Worm (Caenorhabditis elegans) whole organism, L2 larva: Measurements from ENCODE around the gene ptr-1.

ENCODE experiments used
- C34F6.9 ChIP-seq: fragments of 150-350 bp; optimal IDR thresholded peaks from 2 replicates; lab custom pipeline; 2014; ENCODE audit warnings: missing biosample characterization, missing genetic modification characterization
- F13H6.1 ChIP-seq: sonication (generic microtip); optimal IDR thresholded peaks from 2 replicates; lab custom pipeline; 2016; ENCODE audit warnings: missing genetic modification characterization, missing compliant biosample characterization
- Y55F3AM.14 ChIP-seq: fragments of 200-800 bp; sonication (Bioruptor generic); optimal IDR thresholded peaks from 2 replicates; lab custom pipeline; 2018; ENCODE audit warnings: mild to moderate bottlenecking, missing genetic modification characterization, missing compliant biosample characterization
- alr-1 ChIP-seq: fragments of 150-350 bp; optimal IDR thresholded peaks from 2 replicates; lab custom pipeline; 2014; ENCODE audit warnings: missing biosample characterization, missing genetic modification characterization
- aly-2 ChIP-seq: fragments of 150-350 bp; optimal IDR thresholded peaks from 2 replicates; lab custom pipeline; 2014; ENCODE audit warnings: missing biosample characterization, missing genetic modification characterization
- ama-1 ChIP-seq: fragments of 150-350 bp; optimal IDR thresholded peaks from 2 replicates; lab custom pipeline; 2018; ENCODE audit warnings: inconsistent platforms
- blmp-1 ChIP-seq: sonication (generic microtip); optimal IDR thresholded peaks from 2 replicates; lab custom pipeline; 2017; ENCODE audit warnings: missing genetic modification characterization, mild to moderate bottlenecking, missing compliant biosample characterization, antibody characterized with exemption, moderate library complexity; ENCODE audit not compliant: insufficient read depth
- ceh-16 ChIP-seq: fragments of 150-350 bp; optimal IDR thresholded peaks from 2 replicates; lab custom pipeline; 2014; ENCODE audit warnings: missing biosample characterization, missing genetic modification characterization
- ceh-82 ChIP-seq: fragments of 150-350 bp; optimal IDR thresholded peaks from 2 replicates; lab custom pipeline; 2014; ENCODE audit warnings: missing biosample characterization, missing genetic modification characterization
- crh-2 ChIP-seq: sonication (generic microtip); optimal IDR thresholded peaks from 2 replicates; lab custom pipeline; 2017; ENCODE audit warnings: missing biosample characterization, missing genetic modification characterization
- egl-27 ChIP-seq: sonication (generic microtip); optimal IDR thresholded peaks from 3 replicates; lab custom pipeline; 2017; ENCODE audit warnings: missing biosample characterization, missing genetic modification reagents, missing genetic modification characterization
- elt-3 ChIP-seq: sonication (generic microtip); optimal IDR thresholded peaks from 2 replicates; lab custom pipeline; 2017; ENCODE audit warnings: missing biosample characterization, missing genetic modification characterization
- fos-1 ChIP-seq: fragments of 150-350 bp; optimal IDR thresholded peaks from 2 replicates; lab custom pipeline; 2014; ENCODE audit warnings: missing biosample characterization, missing genetic modification characterization
- gmeb-1 ChIP-seq: fragments of 150-350 bp; optimal IDR thresholded peaks from 2 replicates; lab custom pipeline; 2014; ENCODE audit warnings: missing biosample characterization, missing genetic modification characterization
- lsy-2 ChIP-seq, 2 experiments: fragments of 150-350 bp in 1 of 2; sonication (generic microtip) in 1 of 2; optimal IDR thresholded peaks; 2 replicates each; lab custom pipeline; 2014 to 2017; ENCODE audit warnings: missing biosample characterization in 2 of 2, missing genetic modification characterization in 2 of 2
- mab-5 ChIP-seq: fragments of 150-350 bp; optimal IDR thresholded peaks from 2 replicates; lab custom pipeline; 2014; ENCODE audit warnings: missing biosample characterization, missing genetic modification characterization
- mbf-1 ChIP-seq: sonication (generic microtip); optimal IDR thresholded peaks from 2 replicates; lab custom pipeline; 2017; ENCODE audit warnings: missing biosample characterization, missing genetic modification characterization
- mdl-1 ChIP-seq, 2 experiments: fragments of 150-350 bp in 1 of 2; sonication (generic microtip) in 1 of 2; optimal IDR thresholded peaks; 2 replicates each; lab custom pipeline; 2017; ENCODE audit warnings: missing biosample characterization in 2 of 2, missing genetic modification characterization in 2 of 2
- nhr-10 ChIP-seq: sonication (generic microtip); optimal IDR thresholded peaks from 2 replicates; lab custom pipeline; 2017; ENCODE audit warnings: missing biosample characterization, missing genetic modification characterization
- nhr-11 ChIP-seq: fragments of 150-350 bp; optimal IDR thresholded peaks from 2 replicates; lab custom pipeline; 2014; ENCODE audit warnings: missing biosample characterization, missing genetic modification characterization
- nhr-129 ChIP-seq: fragments of 150-350 bp; optimal IDR thresholded peaks from 2 replicates; lab custom pipeline; 2014; ENCODE audit warnings: missing biosample characterization, missing genetic modification characterization
- nhr-23 ChIP-seq: fragments of 150-350 bp; optimal IDR thresholded peaks from 2 replicates; lab custom pipeline; 2014; ENCODE audit warnings: missing biosample characterization, missing genetic modification reagents, missing genetic modification characterization
- nhr-25 ChIP-seq: fragments of 150-350 bp; sonication (generic microtip); optimal IDR thresholded peaks from 3 replicates; lab custom pipeline; 2014; ENCODE audit warnings: missing biosample characterization, missing genetic modification characterization
- peb-1 ChIP-seq: fragments of 150-350 bp; optimal IDR thresholded peaks from 2 replicates; lab custom pipeline; 2014; ENCODE audit warnings: missing biosample characterization, missing genetic modification characterization
- sma-3 ChIP-seq: sonication (generic microtip); optimal IDR thresholded peaks from 2 replicates; lab custom pipeline; 2016; ENCODE audit warnings: missing genetic modification reagents, missing genetic modification characterization, missing compliant biosample characterization
- sma-9 ChIP-seq, 2 experiments: fragments of 150-350 bp in 1 of 2; sonication (generic microtip) in 1 of 2; optimal IDR thresholded peaks; 2 replicates each; lab custom pipeline; 2014 to 2016; ENCODE audit warnings: missing genetic modification characterization in 2 of 2, mild to moderate bottlenecking in 1 of 2, missing biosample characterization in 1 of 2, missing compliant biosample characterization in 1 of 2, missing genetic modification reagents in 1 of 2, moderate library complexity in 1 of 2
- snpc-4 ChIP-seq: fragments of 150-350 bp; optimal IDR thresholded peaks from 2 replicates; lab custom pipeline; 2014; ENCODE audit warnings: missing biosample characterization, missing genetic modification characterization
- unc-39 ChIP-seq: fragments of 150-350 bp; optimal IDR thresholded peaks from 2 replicates; lab custom pipeline; 2014; ENCODE audit warnings: missing biosample characterization, missing genetic modification characterization
- unc-55 ChIP-seq: fragments of 150-350 bp; sonication (generic microtip); optimal IDR thresholded peaks from 3 replicates; lab custom pipeline; 2014; ENCODE audit warnings: missing biosample characterization, missing genetic modification reagents, missing genetic modification characterization
- unc-62 ChIP-seq: fragments of 150-350 bp; optimal IDR thresholded peaks from 2 replicates; lab custom pipeline; 2014; ENCODE audit warnings: missing biosample characterization, missing genetic modification reagents, missing genetic modification characterization
- zag-1 ChIP-seq: fragments of 150-350 bp; optimal IDR thresholded peaks from 2 replicates; lab custom pipeline; 2014; ENCODE audit warnings: missing biosample characterization, missing genetic modification characterization
- ztf-1 ChIP-seq: fragments of 200-800 bp; sonication (Bioruptor generic); conservative IDR thresholded peaks from 2 replicates; pipeline ENCODE4 v1.3.6; 2022; ENCODE audit warnings: missing genetic modification characterization, missing compliant biosample characterization
- ztf-11 ChIP-seq: sonication (generic microtip); optimal IDR thresholded peaks from 2 replicates; lab custom pipeline; 2017; ENCODE audit warnings: missing biosample characterization, missing genetic modification characterization
- ztf-4 ChIP-seq: fragments of 150-350 bp; optimal IDR thresholded peaks from 2 replicates; lab custom pipeline; 2014; ENCODE audit warnings: missing biosample characterization, missing genetic modification characterization

The ptr-1 gene

DNA sequence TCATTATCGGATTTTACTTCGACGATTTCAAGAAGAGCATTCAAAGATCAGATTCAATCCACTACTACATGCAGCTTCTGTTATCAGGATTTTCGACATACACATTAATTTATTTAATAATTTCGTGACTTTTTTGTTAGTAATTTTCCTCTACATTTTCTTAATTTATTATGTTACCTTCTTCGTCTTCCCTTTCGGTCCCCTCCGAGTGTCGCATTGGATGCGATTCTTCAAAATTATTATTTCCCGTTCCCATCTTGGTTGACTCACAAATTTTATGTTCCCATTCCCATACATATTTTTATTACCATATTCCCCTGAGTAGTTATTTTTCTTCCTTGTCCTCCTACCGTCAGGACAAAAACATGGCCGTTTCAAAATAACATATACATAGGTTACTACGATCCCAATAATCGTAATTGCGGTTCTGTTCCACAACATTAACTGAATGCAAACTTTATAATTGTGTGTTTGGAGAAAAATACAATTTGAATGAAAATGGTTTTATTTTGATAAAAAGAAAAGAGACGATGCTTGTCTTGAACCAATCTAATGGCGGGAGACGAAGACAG lies 22.3 kb downstream of the ptr-1 start:
- TF ChIP-seq nhr-25 (tag; lab: Kevin White, UChicago) (peak; percentile 40), ama-1 (peak; percentile 18)

DNA sequence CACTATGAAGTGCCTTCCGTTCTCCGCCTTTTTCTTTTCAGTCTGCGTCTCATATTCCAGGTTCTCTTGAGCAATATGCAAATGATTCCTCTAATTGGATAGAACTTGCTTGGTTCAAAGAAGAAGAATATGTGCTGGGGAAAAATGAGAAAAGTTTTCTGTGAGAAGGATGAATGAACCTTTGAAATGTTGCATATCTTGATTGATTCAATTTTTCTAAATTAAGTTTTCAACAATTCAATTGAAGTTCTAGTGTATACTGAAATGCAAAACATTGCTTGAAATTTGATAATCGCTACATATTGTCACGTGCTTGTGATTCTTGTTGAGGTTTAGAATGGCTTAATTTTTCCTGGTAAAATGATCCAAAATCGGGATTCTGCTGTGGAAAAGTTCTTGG lies 23.9 kb downstream of the ptr-1 start:
- TF ChIP-seq mbf-1 (tag; lab: Kevin White, UChicago) (no peak), ztf-4 (tag; lab: Kevin White, UChicago) (no peak), egl-27 (no peak), mdl-1 (tag; optimal IDR thresholded peaks at IDR 0.05; lab: Kevin White, UChicago) (no peak), F13H6.1 (tag; lab: Kevin White, UChicago) (no peak), zag-1 (tag; lab: Kevin White, UChicago) (no peak), elt-3 (tag; lab: Kevin White, UChicago) (no peak), nhr-10 (tag; lab: Kevin White, UChicago) (no peak), unc-55 (GFP tag; lab: Kevin White, UChicago) (no peak), C34F6.9 (tag; lab: Kevin White, UChicago) (no peak), ama-1 (no peak), ceh-82 (tag; lab: Kevin White, UChicago) (no peak), alr-1 (tag; lab: Kevin White, UChicago) (no peak)

DNA sequence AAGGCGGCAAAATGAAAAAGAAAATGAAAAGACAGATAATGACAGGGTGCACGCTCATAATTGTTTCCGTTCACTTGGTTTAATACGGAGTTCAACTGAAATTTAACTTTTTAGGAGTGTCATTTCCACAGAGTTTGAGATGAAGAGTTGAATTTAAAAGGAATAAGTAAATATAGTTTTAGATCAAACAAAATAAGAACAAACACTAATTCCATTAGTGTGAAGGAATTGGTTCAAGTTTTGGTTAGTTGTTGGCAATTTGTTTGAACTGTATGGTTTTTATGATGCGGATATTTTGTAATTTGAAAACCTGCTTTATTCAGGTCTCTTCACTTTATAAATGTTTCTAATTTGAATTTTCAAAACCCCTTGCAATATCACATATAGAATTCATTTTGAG lies 24.8 kb downstream of the ptr-1 start, which contains the start of gene B0222.15:
Gene B0222.15, minus strand, starts transcription at position 101 of the 400 bp plus-strand sequence.
- TF ChIP-seq blmp-1: no peak
- no peak for TF ChIP-seq ztf-1
- no peak for TF ChIP-seq ceh-82 (tag; lab: Kevin White, UChicago)
- TF ChIP-seq ztf-11 (tag; lab: Kevin White, UChicago): no peak
- no peak for TF ChIP-seq elt-3 (tag; lab: Kevin White, UChicago)
- no peak for TF ChIP-seq nhr-10 (tag; lab: Kevin White, UChicago)
- no peak for TF ChIP-seq ama-1
- no peak for TF ChIP-seq unc-62 (GFP tag; lab: Kevin White, UChicago)
- TF ChIP-seq lsy-2 (tag; optimal IDR thresholded peaks at IDR 0.05; lab: Kevin White, UChicago): no peak
- no peak for TF ChIP-seq nhr-11
- TF ChIP-seq aly-2: no peak
- TF ChIP-seq sma-9 (GFP tag; optimal IDR thresholded peaks at IDR 0.05; lab: Kevin White, UChicago): no peak
- TF ChIP-seq sma-9 (tag; optimal IDR thresholded peaks at IDR 0.05; lab: Kevin White, UChicago): no peak
- no peak for TF ChIP-seq mbf-1 (tag; lab: Kevin White, UChicago)
- no peak for TF ChIP-seq mdl-1 (tag; optimal IDR thresholded peaks at IDR 0.05; lab: Kevin White, UChicago)
- TF ChIP-seq alr-1 (tag; lab: Kevin White, UChicago): no peak
- TF ChIP-seq gmeb-1: no peak
- TF ChIP-seq nhr-129: no peak

DNA sequence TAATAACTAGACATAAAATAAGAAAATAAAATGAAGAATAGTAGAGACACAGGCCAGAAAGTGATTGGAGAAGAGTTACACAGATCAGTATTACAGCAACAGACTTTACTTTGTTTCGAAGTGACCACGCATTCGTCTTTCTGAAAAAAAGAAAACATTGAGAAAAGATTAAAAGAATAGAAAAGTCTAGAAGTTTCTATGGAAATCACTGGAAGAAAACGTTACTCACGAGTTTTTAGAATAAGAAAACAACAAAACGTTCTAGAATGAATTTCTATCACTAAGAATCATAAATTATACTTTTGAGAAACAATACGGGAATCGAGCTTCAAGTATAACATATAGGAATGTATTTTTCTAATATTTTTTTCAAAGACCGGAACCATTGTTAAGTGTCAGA lies 25.9 kb downstream of the ptr-1 start:
- TF ChIP-seq aly-2: no peak
- TF ChIP-seq mab-5 (tag; lab: Kevin White, UChicago): no peak
- TF ChIP-seq sma-3 (GFP tag; lab: Kevin White, UChicago): no peak
- TF ChIP-seq peb-1 (tag; lab: Kevin White, UChicago): no peak
- no peak for TF ChIP-seq sma-9 (GFP tag; optimal IDR thresholded peaks at IDR 0.05; lab: Kevin White, UChicago)
- no peak for TF ChIP-seq sma-9 (tag; optimal IDR thresholded peaks at IDR 0.05; lab: Kevin White, UChicago)
- no peak for TF ChIP-seq crh-2 (tag; lab: Kevin White, UChicago)
- TF ChIP-seq nhr-23 (tag; lab: Kevin White, UChicago): no peak
- no peak for TF ChIP-seq Y55F3AM.14 (GFP tag; lab: Kevin White, UChicago)
- TF ChIP-seq unc-55 (GFP tag; lab: Kevin White, UChicago): no peak
- no peak for TF ChIP-seq lsy-2 (tag; optimal IDR thresholded peaks at IDR 0.05; lab: Kevin White, UChicago)
- no peak for TF ChIP-seq nhr-11
- no peak for TF ChIP-seq ztf-4 (tag; lab: Kevin White, UChicago)
- TF ChIP-seq ceh-16 (tag; lab: Kevin White, UChicago): no peak
- TF ChIP-seq unc-39 (tag; lab: Kevin White, UChicago): no peak
- TF ChIP-seq snpc-4 (tag; lab: Kevin White, UChicago): no peak
- TF ChIP-seq mdl-1 (tag; optimal IDR thresholded peaks at IDR 0.05; lab: Kevin White, UChicago): no peak
- no peak for TF ChIP-seq fos-1 (tag; lab: Kevin White, UChicago)
- no peak for TF ChIP-seq unc-62 (GFP tag; lab: Kevin White, UChicago)
- TF ChIP-seq C34F6.9 (tag; lab: Kevin White, UChicago): no peak
